Worm (Caenorhabditis elegans): ENCODE results near the gene dnj-23.

dnj-23 gene

DNA sequence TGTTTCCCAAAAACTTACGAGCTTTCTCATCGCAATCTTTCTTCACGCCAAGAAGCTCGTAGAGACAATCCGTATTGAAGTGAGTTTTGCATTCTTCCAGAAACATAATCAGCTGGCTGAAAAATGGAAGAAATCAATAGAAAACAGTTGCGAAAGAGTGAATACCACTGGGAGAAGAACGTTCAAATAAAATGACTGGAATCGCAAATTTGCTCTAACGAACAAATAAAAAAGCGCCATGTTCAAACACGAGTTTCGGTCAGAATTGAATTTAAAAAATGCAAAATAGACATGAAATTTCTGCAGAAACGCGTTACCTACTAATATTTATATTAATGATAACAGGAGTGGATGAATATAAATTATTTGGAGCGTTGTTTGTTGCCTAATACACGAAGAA is at the start of gene dnj-23:
Gene dnj-23, minus strand, starts transcription at position 158 of the 400 bp plus-strand sequence.
- TF ChIP-seq W03F9.2 (tag; optimal IDR thresholded peaks at IDR 0.05) (no peak), dao-5 (tag; optimal IDR thresholded peaks at IDR 0.05) (no peak), him-1 (tag; optimal IDR thresholded peaks at IDR 0.05) (no peak)

- TF ChIP-seq dao-5 (tag; optimal IDR thresholded peaks at IDR 0.05) (no peak), W03F9.2 (tag; optimal IDR thresholded peaks at IDR 0.05) (no peak), him-1 (tag; optimal IDR thresholded peaks at IDR 0.05) (no peak)
Observed at ce11 chrII:9158029-9158428, 49.6 kb upstream of the dnj-23 start, which contains the start of gene oac-54. Gene oac-54, plus strand, starts transcription at chrII:9158111.

- TF ChIP-seq W03F9.2 (tag; optimal IDR thresholded peaks at IDR 0.05) (no peak), him-1 (tag; optimal IDR thresholded peaks at IDR 0.05) (no peak), dao-5 (tag; optimal IDR thresholded peaks at IDR 0.05) (no peak)
Observed at ce11 chrII:9157125-9157524, 48.7 kb upstream of the dnj-23 start.

DNA sequence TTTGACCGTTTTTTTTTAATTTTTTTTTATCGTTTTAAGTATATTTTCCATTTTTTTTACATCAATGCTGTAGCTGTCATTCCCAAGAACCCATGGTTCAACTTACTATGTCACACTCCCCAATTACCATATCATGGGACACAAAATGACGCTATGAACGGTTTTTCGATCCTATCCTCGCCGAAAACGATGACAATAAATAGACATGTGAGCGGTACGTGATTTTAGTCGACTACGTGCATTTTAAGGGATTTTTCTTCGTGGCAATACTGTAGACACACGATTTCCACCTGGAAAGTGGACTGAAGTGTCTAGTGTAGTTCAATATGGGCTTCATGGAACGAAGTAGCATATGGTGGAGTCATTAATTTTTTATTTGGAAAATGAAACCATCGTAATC is 47.9 kb upstream of the dnj-23 start:
- TF ChIP-seq him-1 (tag; optimal IDR thresholded peaks at IDR 0.05), result no peak

- TF ChIP-seq him-1 (tag; optimal IDR thresholded peaks at IDR 0.05) (no peak), dao-5 (tag; optimal IDR thresholded peaks at IDR 0.05) (no peak), W03F9.2 (tag; optimal IDR thresholded peaks at IDR 0.05) (no peak)
Observed at ce11 chrII:9154339-9154738, 45.9 kb upstream of the dnj-23 start.

- TF ChIP-seq W03F9.2 (tag; optimal IDR thresholded peaks at IDR 0.05) (no peak), dao-5 (tag; optimal IDR thresholded peaks at IDR 0.05) (no peak), him-1 (tag; optimal IDR thresholded peaks at IDR 0.05) (no peak)
Observed at ce11 chrII:9152231-9152630, 43.8 kb upstream of the dnj-23 start, which contains the start of gene col-78. Gene col-78, plus strand, starts transcription at chrII:9152531.

ce11 chrII:9148079-9148478 is 39.7 kb upstream of the dnj-23 start:
- no peak for TF ChIP-seq dao-5 (tag; optimal IDR thresholded peaks at IDR 0.05)
- TF ChIP-seq W03F9.2 (tag; optimal IDR thresholded peaks at IDR 0.05), result no peak
- TF ChIP-seq him-1 (tag; optimal IDR thresholded peaks at IDR 0.05), result no peak

ce11 chrII:9145961-9146360 is 37.6 kb upstream of the dnj-23 start, which contains the start of gene W07A12.4:
Gene W07A12.4, plus strand, starts transcription at chrII:9146261.
- no peak for TF ChIP-seq him-1 (tag; optimal IDR thresholded peaks at IDR 0.05)
- no peak for TF ChIP-seq W03F9.2 (tag; optimal IDR thresholded peaks at IDR 0.05)
- no peak for TF ChIP-seq dao-5 (tag; optimal IDR thresholded peaks at IDR 0.05)

DNA sequence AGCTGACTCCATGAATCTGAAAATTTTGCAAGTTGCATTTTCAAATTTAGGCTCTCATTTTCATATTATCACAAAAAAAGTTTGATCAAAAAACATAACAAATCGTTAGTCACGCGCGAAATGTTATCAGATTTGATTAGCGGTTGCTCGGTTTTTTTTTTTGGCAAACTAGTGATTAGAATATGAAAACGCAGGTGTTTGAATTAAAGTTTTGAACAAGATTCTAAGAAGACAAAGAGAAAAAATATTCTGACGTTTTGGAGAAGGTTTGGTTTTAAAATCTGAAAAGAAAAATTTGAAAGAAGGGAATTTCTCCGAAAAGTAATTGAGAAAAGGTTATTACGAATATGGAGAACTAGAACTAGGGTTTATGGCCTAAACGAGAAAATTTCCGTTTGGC is 36.0 kb upstream of the dnj-23 start:
- TF ChIP-seq W03F9.2 (tag; optimal IDR thresholded peaks at IDR 0.05) (no peak), dao-5 (tag; optimal IDR thresholded peaks at IDR 0.05) (no peak), him-1 (tag; optimal IDR thresholded peaks at IDR 0.05) (no peak)

ce11 chrII:9143795-9144194 is 35.4 kb upstream of the dnj-23 start:
- TF ChIP-seq dao-5 (tag; optimal IDR thresholded peaks at IDR 0.05), result no peak
- no peak for TF ChIP-seq W03F9.2 (tag; optimal IDR thresholded peaks at IDR 0.05)
- TF ChIP-seq him-1 (tag; optimal IDR thresholded peaks at IDR 0.05), result no peak

- TF ChIP-seq dao-5 (tag; optimal IDR thresholded peaks at IDR 0.05), result no peak
- TF ChIP-seq him-1 (tag; optimal IDR thresholded peaks at IDR 0.05), result no peak
Observed at ce11 chrII:9141110-9141509, 32.7 kb upstream of the dnj-23 start.

ce11 chrII:9139172-9139700 is 30.8 kb upstream of the dnj-23 start, which contains the start of gene Y9C2UA.1:
Gene Y9C2UA.1, plus strand, starts transcription at chrII:9139650.
- TF ChIP-seq him-1 (tag; optimal IDR thresholded peaks at IDR 0.05) (no peak), dao-5 (tag; optimal IDR thresholded peaks at IDR 0.05) (no peak), W03F9.2 (tag; optimal IDR thresholded peaks at IDR 0.05) (no peak)

- TF ChIP-seq W03F9.2 (tag; optimal IDR thresholded peaks at IDR 0.05) (no peak), him-1 (tag; optimal IDR thresholded peaks at IDR 0.05) (no peak), dao-5 (tag; optimal IDR thresholded peaks at IDR 0.05) (no peak)
Observed at ce11 chrII:9137803-9138202, 29.4 kb upstream of the dnj-23 start, which contains the start of gene C16D2.3. Gene C16D2.3, plus strand, starts transcription at chrII:9138103.

DNA sequence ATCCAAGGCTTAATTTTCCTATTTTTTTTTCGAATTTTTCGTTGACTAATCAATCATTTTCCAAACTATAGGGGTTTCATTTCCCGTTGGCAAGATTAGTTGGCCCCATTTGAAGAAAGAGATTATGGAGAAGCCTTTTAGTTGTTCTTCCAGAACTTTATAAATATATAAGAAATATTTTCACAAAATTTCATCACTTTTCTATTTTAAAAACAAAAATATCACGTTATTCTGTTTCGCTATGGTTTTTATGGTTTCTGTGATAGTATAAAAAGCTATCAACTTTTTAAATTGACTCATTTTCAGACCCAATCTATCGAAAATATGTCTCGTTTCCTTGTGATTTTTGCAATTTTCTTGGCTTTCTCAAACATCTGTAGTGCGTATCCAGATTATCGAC is 27.5 kb upstream of the dnj-23 start, which contains the start of gene nlp-78:
Gene nlp-78, plus strand, starts transcription at position 301 of the 400 bp plus-strand sequence.
- TF ChIP-seq him-1 (tag; optimal IDR thresholded peaks at IDR 0.05) (no peak), dao-5 (tag; optimal IDR thresholded peaks at IDR 0.05) (no peak), W03F9.2 (tag; optimal IDR thresholded peaks at IDR 0.05) (no peak)

DNA sequence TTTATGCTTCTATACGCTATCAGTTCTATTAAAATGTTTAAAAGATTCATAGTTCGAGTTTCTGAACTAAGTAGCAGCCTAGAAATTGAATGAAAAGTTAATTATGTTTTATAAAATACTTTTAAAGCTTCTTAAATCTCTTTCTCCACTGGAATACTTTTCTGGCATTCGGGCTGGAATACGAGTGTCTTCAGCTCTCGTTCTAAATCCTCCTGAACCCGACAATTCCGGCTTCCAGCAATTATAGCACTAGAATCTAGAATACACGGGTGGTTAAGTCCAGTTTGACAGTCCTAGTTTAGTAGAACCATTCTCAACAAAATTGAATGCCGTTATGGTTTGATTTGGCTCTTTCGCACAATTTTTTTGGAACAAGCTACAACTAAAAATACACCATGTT is 23.9 kb upstream of the dnj-23 start:
- TF ChIP-seq him-1 (tag; optimal IDR thresholded peaks at IDR 0.05) (no peak), W03F9.2 (tag; optimal IDR thresholded peaks at IDR 0.05) (no peak), dao-5 (tag; optimal IDR thresholded peaks at IDR 0.05) (no peak)
